Worm (Caenorhabditis elegans): Measurements from ENCODE around the gene mtl-1.

The mtl-1 gene

ce11 chrV:6657532-6658259, 34.0 kb downstream of the mtl-1 start:
- TF ChIP-seq nhr-237 (tag; optimal IDR thresholded peaks at IDR 0.05) (no peak), ceh-43 (GFP tag; optimal IDR thresholded peaks at IDR 0.05) (no peak), sem-2 (GFP tag; optimal IDR thresholded peaks at IDR 0.05) (no peak), nhr-76 (tag; optimal IDR thresholded peaks at IDR 0.05) (no peak), lsy-2 (tag; optimal IDR thresholded peaks at IDR 0.05) (no peak), nhr-2 (tag; optimal IDR thresholded peaks at IDR 0.05) (no peak), unc-120 (tag; optimal IDR thresholded peaks at IDR 0.05; ENCODE audit: poor library complexity, severe bottlenecking) (no peak), nhr-28 (tag; optimal IDR thresholded peaks at IDR 0.05) (no peak), mab-5 (tag; optimal IDR thresholded peaks at IDR 0.05) (no peak), ceh-83 (GFP tag; optimal IDR thresholded peaks at IDR 0.05) (no peak), lin-32 (GFP tag; optimal IDR thresholded peaks at IDR 0.05) (no peak), nhr-12 (tag; optimal IDR thresholded peaks at IDR 0.05) (no peak), elt-1 (tag; optimal IDR thresholded peaks at IDR 0.05; ENCODE audit: borderline replicate concordance, insufficient read depth) (no peak)

ce11 chrV:6656451-6657115, 35.1 kb downstream of the mtl-1 start, which contains the start of gene snb-1:
snb-1 (minus strand) TSS chrV:6656501.
- TF ChIP-seq unc-39 (tag; optimal IDR thresholded peaks at IDR 0.05) (no peak), ztf-11 (tag; optimal IDR thresholded peaks at IDR 0.05) (no peak), cnd-1 (tag; optimal IDR thresholded peaks at IDR 0.05) (no peak), blmp-1 (tag; optimal IDR thresholded peaks at IDR 0.05) (peak; percentile 11), lsy-2 (tag; optimal IDR thresholded peaks at IDR 0.05) (peak; percentile 56), ces-1 (GFP tag; optimal IDR thresholded peaks at IDR 0.05) (peak; percentile 25), ceh-39 (tag; optimal IDR thresholded peaks at IDR 0.05) (peak; percentile 55), nhr-2 (tag; optimal IDR thresholded peaks at IDR 0.05) (no peak), mls-2 (tag; optimal IDR thresholded peaks at IDR 0.05) (no peak), bed-3 (GFP tag; optimal IDR thresholded peaks at IDR 0.05) (no peak), unc-120 (tag; optimal IDR thresholded peaks at IDR 0.05; ENCODE audit: poor library complexity, severe bottlenecking) (peak; percentile 82), lin-32 (GFP tag; optimal IDR thresholded peaks at IDR 0.05) (no peak), mep-1 (tag; optimal IDR thresholded peaks at IDR 0.05) (peak; percentile 7), elt-1 (tag; optimal IDR thresholded peaks at IDR 0.05; ENCODE audit: borderline replicate concordance, insufficient read depth) (no peak), elt-3 (tag; optimal IDR thresholded peaks at IDR 0.05) (no peak), M03D4.4 (tag; optimal IDR thresholded peaks at IDR 0.05) (no peak), nhr-237 (tag; optimal IDR thresholded peaks at IDR 0.05) (peak; percentile 53), pha-4 (tag; optimal IDR thresholded peaks at IDR 0.05) (peak; percentile 34)

ce11 chrV:6655174-6655573, 36.5 kb downstream of the mtl-1 start, which contains the start of gene syx-18:
syx-18 (minus strand) TSS chrV:6655449.
- TF ChIP-seq ham-2 (GFP tag; optimal IDR thresholded peaks at IDR 0.05) (no peak), nhr-12 (tag; optimal IDR thresholded peaks at IDR 0.05) (no peak)

- no peak for TF ChIP-seq blmp-1 (tag; optimal IDR thresholded peaks at IDR 0.05)
- no peak for TF ChIP-seq cnd-1 (tag; optimal IDR thresholded peaks at IDR 0.05)
- TF ChIP-seq ces-1 (GFP tag; optimal IDR thresholded peaks at IDR 0.05): no peak
- TF ChIP-seq ceh-83 (GFP tag; optimal IDR thresholded peaks at IDR 0.05): no peak
- TF ChIP-seq nhr-237 (tag; optimal IDR thresholded peaks at IDR 0.05): no peak
These were observed 39.6 kb downstream of the mtl-1 start, which contains the start of gene T10H9.8 for ce11 chrV:6652051-6652450. T10H9.8 (plus strand) TSS chrV:6652351.

ce11 chrV:6650508-6650907, 41.2 kb downstream of the mtl-1 start:
- TF ChIP-seq elt-3 (tag; optimal IDR thresholded peaks at IDR 0.05) (no peak), lin-32 (GFP tag; optimal IDR thresholded peaks at IDR 0.05) (no peak), unc-39 (tag; optimal IDR thresholded peaks at IDR 0.05) (no peak)

ce11 chrV:6649317-6649716, 42.3 kb downstream of the mtl-1 start, which contains the start of gene T10H9.1:
T10H9.1 (plus strand) TSS chrV:6649617.
- TF ChIP-seq ham-2 (GFP tag; optimal IDR thresholded peaks at IDR 0.05) (no peak), M03D4.4 (tag; optimal IDR thresholded peaks at IDR 0.05) (no peak)
